Worm (Caenorhabditis elegans) whole organism, dauer: ENCODE data around the gene pals-16.
"Not testable (repeated sequence)": the region's sequence is repeated elsewhere in the genome, so short reads cannot be mapped to it uniquely, and the experiment has no call there.

Experiments
- unc-62 ChIP-seq: sonication (generic microtip); optimal IDR thresholded peaks from 2 replicates; lab custom pipeline; 2017; ENCODE audit warnings: missing biosample characterization, missing genetic modification reagents, missing genetic modification characterization

pals-16 gene

ce11 chrIII:1399670-1400069, at the start of gene pals-16:
TSS of gene pals-16 (plus strand) at chrIII:1399970.
- no peak for TF ChIP-seq unc-62

- TF ChIP-seq unc-62, result no peak
Measured at ce11 chrIII:1350745-1351144, 49.0 kb upstream of the pals-16 start, which contains the start of gene Y82E9BL.3. TSS of gene Y82E9BL.3 (minus strand) at chrIII:1350845.

ce11 chrIII:1354523-1354922, 45.2 kb upstream of the pals-16 start:
- no peak for TF ChIP-seq unc-62

- TF ChIP-seq unc-62, result no peak
Measured at ce11 chrIII:1355320-1355719, 44.5 kb upstream of the pals-16 start, which contains the start of gene Y82E9BL.1. TSS of gene Y82E9BL.1 (minus strand) at chrIII:1355420.

- TF ChIP-seq unc-62, result not testable (repeated sequence)
Measured at ce11 chrIII:1357973-1358372, 41.8 kb upstream of the pals-16 start, which contains the start of gene Y82E9BR.8. TSS of gene Y82E9BR.8 (minus strand) at chrIII:1358073.

DNA sequence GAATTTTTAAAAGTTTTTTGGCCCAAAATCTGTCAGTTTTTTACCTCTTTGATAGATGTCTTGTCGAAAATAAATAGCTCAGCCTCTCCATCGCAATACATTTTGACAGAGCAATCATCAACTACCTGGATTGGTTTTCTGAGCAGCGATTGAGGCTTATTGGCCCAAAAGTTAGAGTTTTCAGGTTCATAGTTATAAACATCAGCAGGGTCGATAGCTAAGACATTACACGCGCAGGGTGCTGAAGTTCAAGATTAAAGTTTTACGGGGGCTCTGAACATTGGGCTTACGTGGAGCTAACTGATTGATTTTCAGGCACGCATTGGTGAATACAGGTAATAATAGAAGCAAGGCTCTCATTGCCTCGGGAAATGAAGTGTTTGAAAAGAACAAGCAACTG, 40.1 kb upstream of the pals-16 start, which contains the start of gene Y82E9BR.9:
Gene Y82E9BR.9 (minus strand): TSS at position 101 of the 400 bp plus-strand sequence.
- no peak for TF ChIP-seq unc-62

- no peak for TF ChIP-seq unc-62
Measured at ce11 chrIII:1372563-1372962, 27.2 kb upstream of the pals-16 start.

ce11 chrIII:1374355-1374807, 25.4 kb upstream of the pals-16 start, which contains the start of gene Y82E9BR.20:
TSS of gene Y82E9BR.20 (plus strand) at chrIII:1374405.
- no peak for TF ChIP-seq unc-62

DNA sequence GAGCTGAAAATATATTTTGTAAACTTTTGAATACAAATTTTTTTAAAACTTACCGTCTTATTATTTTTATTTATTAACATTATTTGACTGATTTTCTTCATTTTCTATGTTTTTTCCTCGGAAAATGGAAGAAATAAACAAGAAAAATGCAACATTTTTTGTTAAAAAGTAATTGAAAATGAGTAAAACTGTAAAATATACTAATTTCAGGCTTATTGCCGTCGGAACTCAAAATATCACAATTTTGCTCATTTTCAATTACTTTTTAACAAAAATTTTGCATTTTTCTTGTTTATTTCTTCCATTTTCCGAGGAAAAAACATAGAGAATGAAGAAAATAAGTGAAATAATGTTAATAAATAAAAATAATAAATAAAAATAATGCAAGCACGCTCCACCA, 24.3 kb upstream of the pals-16 start, which contains the start of gene Y82E9BR.10:
Gene Y82E9BR.10 (minus strand): TSS at position 101 of the 400 bp plus-strand sequence.
- TF ChIP-seq unc-62, result not testable (repeated sequence)

ce11 chrIII:1377903-1378302, 21.9 kb upstream of the pals-16 start, which contains the start of gene pals-40:
TSS of gene pals-40 (minus strand) at chrIII:1378003.
- not testable (repeated sequence) for TF ChIP-seq unc-62

ce11 chrIII:1380535-1381274, 19.1 kb upstream of the pals-16 start, which contains the start of the genes pals-21 and Y82E9BR.6:
TSS of gene pals-21 (minus strand) at chrIII:1380635.
TSS of gene Y82E9BR.6 (plus strand) at chrIII:1381224.
- TF ChIP-seq unc-62, result no peak

DNA sequence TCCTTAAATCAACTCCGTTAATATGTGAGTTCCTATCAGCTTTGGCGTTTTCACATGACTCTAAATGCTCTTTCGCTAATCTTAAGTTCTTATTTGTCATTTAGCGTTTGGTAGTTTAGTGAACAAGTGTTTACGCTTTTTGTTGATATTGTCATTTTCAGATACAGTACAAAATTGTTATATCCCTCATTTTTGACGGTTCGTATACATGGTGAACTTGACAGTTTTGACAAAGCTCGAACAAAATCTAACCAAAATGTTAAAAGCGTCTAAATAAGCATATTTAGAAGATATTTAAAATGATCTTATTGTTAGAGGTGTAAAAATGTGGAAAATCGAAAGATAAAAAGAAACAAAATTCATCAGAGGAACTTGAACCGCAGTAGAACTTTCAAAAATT, 16.3 kb upstream of the pals-16 start:
- TF ChIP-seq unc-62, result no peak

DNA sequence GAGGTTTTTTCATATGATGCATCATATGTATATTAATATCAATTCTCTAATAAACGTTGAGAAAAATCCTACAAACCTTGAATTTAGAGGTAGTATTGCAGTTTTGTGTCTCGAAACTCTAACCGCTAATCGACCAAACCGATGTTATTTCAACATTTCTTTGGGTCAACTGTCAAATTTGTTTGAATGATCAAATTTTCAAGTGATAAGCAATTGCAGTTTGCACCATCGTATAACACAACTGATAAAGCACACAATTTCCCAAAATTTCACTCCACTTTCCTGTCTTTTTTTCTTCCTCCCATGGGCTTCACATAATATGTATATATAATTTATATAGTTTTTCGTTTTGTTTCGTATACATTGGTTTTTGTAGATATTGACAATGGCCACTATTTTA, 15.7 kb upstream of the pals-16 start, which contains the start of the genes fbxa-138 and Y82E9BR.5:
Gene fbxa-138 (minus strand): TSS at position 161 of the 400 bp plus-strand sequence.
Gene Y82E9BR.5 (plus strand): TSS at position 279 of the 400 bp plus-strand sequence.
- TF ChIP-seq unc-62, result no peak

- no peak for TF ChIP-seq unc-62
Measured at ce11 chrIII:1384694-1385093, 15.1 kb upstream of the pals-16 start.

- TF ChIP-seq unc-62, result no peak
Measured at ce11 chrIII:1388274-1389058, 11.3 kb upstream of the pals-16 start, which contains the start of gene pals-20. TSS of gene pals-20 (minus strand) at chrIII:1388324.

- no peak for TF ChIP-seq unc-62
Measured at ce11 chrIII:1389988-1390387, 9.8 kb upstream of the pals-16 start.

ce11 chrIII:1391752-1392151, 8.0 kb upstream of the pals-16 start, which contains the start of gene pals-17:
TSS of gene pals-17 (minus strand) at chrIII:1391852.
- TF ChIP-seq unc-62, result no peak
